Fruit fly (Drosophila melanogaster): Measurements from ENCODE around the gene Ogg1.

The Ogg1 gene

DNA sequence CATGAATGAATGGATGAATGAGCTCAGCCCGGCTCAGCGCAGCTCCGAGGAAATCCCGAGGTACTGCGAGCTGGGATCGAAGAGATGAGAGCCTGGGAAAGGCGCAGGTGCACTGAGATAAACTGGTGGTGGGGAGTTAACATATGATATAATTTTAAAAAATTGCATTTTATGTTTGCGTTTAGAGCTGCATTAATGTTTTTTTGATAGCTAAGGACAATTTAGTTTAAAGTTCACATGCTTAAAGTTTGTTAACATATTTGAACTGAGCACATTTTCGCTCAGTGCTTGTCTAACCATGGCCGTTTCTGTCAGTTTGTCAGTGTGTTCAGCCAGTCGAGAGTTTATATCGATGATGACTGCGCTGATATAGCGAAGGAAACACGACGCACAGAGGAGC is 40.2 kb downstream of the Ogg1 start (continued):
- no peak for TF ChIP-seq CG4730 (GFP tag; IDR thresholded peaks at IDR 0.05)
- TF ChIP-seq hbn (GFP tag; IDR thresholded peaks at IDR 0.05; ENCODE audit: partially characterized antibody) = no peak
- no peak for TF ChIP-seq ab (GFP tag; optimal IDR thresholded peaks at IDR 0.05)
- peak; percentile 30; the same call in 1 of the 3 replicates for TF ChIP-seq ci (GFP tag; IDR thresholded peaks at IDR 0.05)
- peak; percentile 49 for TF ChIP-seq CG11504 (tag; optimal IDR thresholded peaks at IDR 0.05)
- TF ChIP-seq CTCF (GFP tag; optimal IDR thresholded peaks at IDR 0.05) = no peak
- TF ChIP-seq Chrac-16 (GFP tag; optimal IDR thresholded peaks at IDR 0.05) = no peak
- TF ChIP-seq lov (optimal IDR thresholded peaks at IDR 0.05) = no peak
- no peak for TF ChIP-seq lov (GFP tag; IDR thresholded peaks at IDR 0.05)
- no peak for TF ChIP-seq Bteb2 (GFP tag; optimal IDR thresholded peaks at IDR 0.05)
- no peak for TF ChIP-seq CG10565 (GFP tag; optimal IDR thresholded peaks at IDR 0.05)
- no peak for TF ChIP-seq CG10654 (GFP tag; optimal IDR thresholded peaks at IDR 0.05)
- TF ChIP-seq CG9817 (tag; optimal IDR thresholded peaks at IDR 0.05) = no peak
- no peak for TF ChIP-seq CG17385 (GFP tag; optimal IDR thresholded peaks at IDR 0.05)
- no peak for TF ChIP-seq CG1602 (GFP tag; optimal IDR thresholded peaks at IDR 0.05)
- no peak for TF ChIP-seq ase (GFP tag; IDR thresholded peaks at IDR 0.05)
- no peak for TF ChIP-seq unpg (GFP tag; optimal IDR thresholded peaks at IDR 0.05)
- no peak for TF ChIP-seq Scr (GFP tag; IDR thresholded peaks at IDR 0.05; ENCODE audit: partially characterized antibody)
- TF ChIP-seq dpn (GFP tag; optimal IDR thresholded peaks at IDR 0.05) = peak in 1 of 2 experiments; percentile 12
- no peak for TF ChIP-seq Fer2 (tag; optimal IDR thresholded peaks at IDR 0.05)
- no peak for TF ChIP-seq pros (GFP tag; optimal IDR thresholded peaks at IDR 0.05)
- TF ChIP-seq CG11247 (GFP tag; IDR thresholded peaks at IDR 0.05) = no peak
- no peak for TF ChIP-seq sug (tag; optimal IDR thresholded peaks at IDR 0.05)
- no peak for TF ChIP-seq sr (GFP tag; IDR thresholded peaks at IDR 0.05)
- no peak for TF ChIP-seq zen2 (GFP tag; IDR thresholded peaks at IDR 0.05; ENCODE audit: partially characterized antibody)
- no peak for TF ChIP-seq CG8478 (optimal IDR thresholded peaks at IDR 0.05)
- no peak for TF ChIP-seq ara (GFP tag; IDR thresholded peaks at IDR 0.05)
- no peak for TF ChIP-seq pho (GFP tag; optimal IDR thresholded peaks at IDR 0.05)
- no peak for TF ChIP-seq gcm (GFP tag; optimal IDR thresholded peaks at IDR 0.05)
- TF ChIP-seq CG9876 (GFP tag; optimal IDR thresholded peaks at IDR 0.05) = no peak
- peak; percentile 3 for TF ChIP-seq CG10209 (GFP tag; optimal IDR thresholded peaks at IDR 0.05)
- no peak for TF ChIP-seq prd (optimal IDR thresholded peaks at IDR 0.05)
- TF ChIP-seq prd (GFP tag; IDR thresholded peaks at IDR 0.05) = peak; percentile 41; the same call in 2 of the 3 replicates
- peak; percentile 3 for TF ChIP-seq CG9727 (GFP tag; optimal IDR thresholded peaks at IDR 0.05)
- no peak for TF ChIP-seq mld (GFP tag; IDR thresholded peaks at IDR 0.05; ENCODE audit: partially characterized antibody)
- no peak for TF ChIP-seq hkb (optimal IDR thresholded peaks at IDR 0.05)
- peak; percentile 26; the same call in 1 of the 2 replicates for TF ChIP-seq hkb (GFP tag; IDR thresholded peaks at IDR 0.05)
- no peak for TF ChIP-seq sob (GFP tag; IDR thresholded peaks at IDR 0.05)
- no peak for TF ChIP-seq toy (GFP tag; IDR thresholded peaks at IDR 0.05)
- TF ChIP-seq CG10267 (tag; optimal IDR thresholded peaks at IDR 0.05) = no peak
- 0 out of 3 replicates have a peak, but pooled peaks have one; percentile 36 for TF ChIP-seq dysf (GFP tag; IDR thresholded peaks at IDR 0.05)
- TF ChIP-seq Tbp (GFP tag; optimal IDR thresholded peaks at IDR 0.05) = no peak
- TF ChIP-seq CG6791 (GFP tag; IDR thresholded peaks at IDR 0.05; ENCODE audit: partially characterized antibody) = no peak
- no peak for TF ChIP-seq CG17912 (GFP tag; optimal IDR thresholded peaks at IDR 0.05)
- TF ChIP-seq so (GFP tag; IDR thresholded peaks at IDR 0.05) = no peak
- TF ChIP-seq gro (GFP tag; optimal IDR thresholded peaks at IDR 0.05) = no peak
- TF ChIP-seq CG2202 (tag; optimal IDR thresholded peaks at IDR 0.05) = no peak
- no peak for TF ChIP-seq CG11560 (tag; IDR thresholded peaks at IDR 0.05)
- no peak for TF ChIP-seq CG6683 (GFP tag; optimal IDR thresholded peaks at IDR 0.05)
- no peak for TF ChIP-seq crc (GFP tag; optimal IDR thresholded peaks at IDR 0.05)
- no peak for TF ChIP-seq CG13624 (GFP tag; optimal IDR thresholded peaks at IDR 0.05)
- no peak for TF ChIP-seq tll (GFP tag; optimal IDR thresholded peaks at IDR 0.05)
- no peak for TF ChIP-seq repo (GFP tag; optimal IDR thresholded peaks at IDR 0.05)
- no peak for TF ChIP-seq gcm2 (GFP tag; optimal IDR thresholded peaks at IDR 0.05)
